Worm (Caenorhabditis elegans): ENCODE results near the gene C15C7.4.

ce11 chrX:3127626-3128142, 17.7 kb upstream of the C15C7.4 start:
- TF ChIP-seq pax-1 (tag; optimal IDR thresholded peaks at IDR 0.05) = no peak
- peak; percentile 94 for TF ChIP-seq unc-42 (tag; optimal IDR thresholded peaks at IDR 0.05)
- TF ChIP-seq fkh-10 (GFP tag; optimal IDR thresholded peaks at IDR 0.05) = peak; percentile 54
- TF ChIP-seq fkh-6 (tag; optimal IDR thresholded peaks at IDR 0.05) = peak; percentile 56
- TF ChIP-seq hlh-13 (GFP tag; optimal IDR thresholded peaks at IDR 0.05) = no peak
- no peak for TF ChIP-seq ceh-24 (tag; optimal IDR thresholded peaks at IDR 0.05)
- peak; percentile 32 for TF ChIP-seq pag-3 (tag; optimal IDR thresholded peaks at IDR 0.05; ENCODE audit: borderline replicate concordance)
- peak; percentile 51 for TF ChIP-seq pqm-1 (tag; optimal IDR thresholded peaks at IDR 0.05)
- TF ChIP-seq nhr-11 (tag; optimal IDR thresholded peaks at IDR 0.05) = no peak
- TF ChIP-seq ama-1 (optimal IDR thresholded peaks at IDR 0.05) = peak; percentile 33
- peak; percentile 96 for TF ChIP-seq tbx-2 (tag; optimal IDR thresholded peaks at IDR 0.05)
- peak; percentile 97 for TF ChIP-seq nfya-1 (tag; optimal IDR thresholded peaks at IDR 0.05)
